Worm (Caenorhabditis elegans) whole organism, L4/young adult: Measurements from ENCODE around the gene nhr-114.

ENCODE experiments used
- W03F9.2 ChIP-seq: fragments of 150-350 bp; optimal IDR thresholded peaks from 2 replicates; lab custom pipeline; 2014; ENCODE audit warnings: missing biosample characterization, missing genetic modification characterization
- dao-5 ChIP-seq: sonication (generic microtip); optimal IDR thresholded peaks from 2 replicates; lab custom pipeline; 2016; ENCODE audit warnings: missing genotype, missing genetic modification characterization, moderate library complexity, missing compliant biosample characterization
- him-1 ChIP-seq: sonication (generic microtip); optimal IDR thresholded peaks from 2 replicates; lab custom pipeline; 2016; ENCODE audit warnings: missing genotype, missing genetic modification reagents, missing genetic modification characterization, missing compliant biosample characterization

- no peak for TF ChIP-seq him-1 (tag; lab: Kevin White, UChicago)
- TF ChIP-seq W03F9.2 (tag; lab: Kevin White, UChicago): no peak
- no peak for TF ChIP-seq dao-5 (tag; lab: Kevin White, UChicago)
Observed at ce11 chrV:4218268-4218667, 31.3 kb downstream of the nhr-114 start.
